Worm (Caenorhabditis elegans): ENCODE results near the gene nas-10.

Gene nas-10

DNA sequence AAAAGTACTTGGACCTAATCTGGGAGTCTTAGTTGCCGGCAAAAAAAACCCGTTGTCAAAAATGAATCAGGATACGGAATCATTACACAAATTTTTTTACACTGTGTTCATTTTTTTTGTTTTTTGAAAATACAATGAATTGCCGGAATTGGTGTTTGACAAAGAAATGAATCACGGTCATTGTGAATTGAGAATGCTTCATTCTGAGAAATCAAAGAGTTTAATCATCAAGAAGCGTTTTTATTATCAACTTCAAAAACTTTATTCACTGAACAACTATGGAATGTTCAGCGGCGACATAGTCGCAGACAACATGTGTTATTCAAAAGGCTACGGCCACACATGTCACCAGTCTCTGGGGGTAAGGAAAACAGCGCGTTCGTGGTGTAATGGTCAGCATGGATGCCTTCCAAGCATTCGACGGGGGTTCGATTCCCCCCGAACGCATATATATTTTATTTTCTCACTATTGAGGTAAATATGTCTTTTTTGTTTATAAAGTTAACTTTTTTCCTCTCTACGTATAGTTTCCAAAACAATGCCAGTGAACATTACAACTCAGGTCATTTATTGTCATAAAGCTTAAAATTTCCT lies at the start of gene nas-10:
Gene nas-10 (minus strand): TSS at position 51 of the 594 bp plus-strand sequence.
- TF ChIP-seq ztf-23 (GFP tag; IDR thresholded peaks at IDR 0.05) (peak; percentile 95), flt-1 (GFP tag; IDR thresholded peaks at IDR 0.05) (peak; percentile 95), klf-2 (GFP tag; conservative IDR thresholded peaks at IDR 0.05) (peak; percentile 87), T22C8.4 (GFP tag; IDR thresholded peaks at IDR 0.05) (peak; percentile 90), cog-1 (tag; optimal IDR thresholded peaks at IDR 0.05) (peak; percentile 79), ref-1 (GFP tag; conservative IDR thresholded peaks at IDR 0.05) (peak; percentile 75), ztf-29 (GFP tag; IDR thresholded peaks at IDR 0.05) (peak; percentile 82), tab-1 (GFP tag; IDR thresholded peaks at IDR 0.05) (peak; percentile 90), med-1 (GFP tag; optimal IDR thresholded peaks at IDR 0.05; ENCODE audit: insufficient read depth) (no peak)

ce11 chrX:11012337-11012736 lies 49.0 kb upstream of the nas-10 start, which contains the start of gene F58A3.3:
Gene F58A3.3, plus strand, starts transcription at chrX:11012637.
- no peak for TF ChIP-seq ztf-29 (GFP tag; IDR thresholded peaks at IDR 0.05)
- TF ChIP-seq ref-1 (GFP tag; conservative IDR thresholded peaks at IDR 0.05) = no peak
- no peak for TF ChIP-seq med-1 (GFP tag; optimal IDR thresholded peaks at IDR 0.05; ENCODE audit: insufficient read depth)
- no peak for TF ChIP-seq T22C8.4 (GFP tag; IDR thresholded peaks at IDR 0.05)
- no peak for TF ChIP-seq tab-1 (GFP tag; IDR thresholded peaks at IDR 0.05)
- no peak for TF ChIP-seq flt-1 (GFP tag; IDR thresholded peaks at IDR 0.05)
- TF ChIP-seq cog-1 (tag; optimal IDR thresholded peaks at IDR 0.05) = no peak
- no peak for TF ChIP-seq ztf-23 (GFP tag; IDR thresholded peaks at IDR 0.05)
- no peak for TF ChIP-seq klf-2 (GFP tag; conservative IDR thresholded peaks at IDR 0.05)

DNA sequence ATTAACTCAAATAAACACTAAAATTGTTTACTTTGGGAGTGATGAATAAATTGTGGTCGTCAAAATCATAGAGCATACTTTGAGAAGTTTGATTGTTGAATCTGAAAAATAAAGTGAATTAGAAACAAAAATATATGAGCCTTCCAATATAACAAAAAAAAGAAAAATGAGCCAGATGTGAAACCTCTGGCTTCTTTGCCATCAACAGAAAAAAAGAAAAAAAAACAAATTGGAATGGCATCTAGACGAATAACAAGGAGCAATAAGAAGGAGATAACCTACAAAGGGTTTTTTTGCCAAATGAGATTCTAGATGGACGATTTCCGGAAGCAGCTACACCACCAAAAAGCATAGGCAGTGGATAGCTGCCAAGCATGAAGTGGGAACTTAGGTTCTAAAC lies 47.3 kb upstream of the nas-10 start, which contains the start of gene F58A3.4:
Gene F58A3.4 (minus strand): TSS at position 101 of the 400 bp plus-strand sequence.
- TF ChIP-seq ref-1 (GFP tag; conservative IDR thresholded peaks at IDR 0.05) = no peak
- no peak for TF ChIP-seq cog-1 (tag; optimal IDR thresholded peaks at IDR 0.05)
- no peak for TF ChIP-seq med-1 (GFP tag; optimal IDR thresholded peaks at IDR 0.05; ENCODE audit: insufficient read depth)
- no peak for TF ChIP-seq ztf-23 (GFP tag; IDR thresholded peaks at IDR 0.05)
- no peak for TF ChIP-seq flt-1 (GFP tag; IDR thresholded peaks at IDR 0.05)
- TF ChIP-seq ztf-29 (GFP tag; IDR thresholded peaks at IDR 0.05) = no peak
- no peak for TF ChIP-seq klf-2 (GFP tag; conservative IDR thresholded peaks at IDR 0.05)
- TF ChIP-seq T22C8.4 (GFP tag; IDR thresholded peaks at IDR 0.05) = no peak
- TF ChIP-seq tab-1 (GFP tag; IDR thresholded peaks at IDR 0.05) = no peak

DNA sequence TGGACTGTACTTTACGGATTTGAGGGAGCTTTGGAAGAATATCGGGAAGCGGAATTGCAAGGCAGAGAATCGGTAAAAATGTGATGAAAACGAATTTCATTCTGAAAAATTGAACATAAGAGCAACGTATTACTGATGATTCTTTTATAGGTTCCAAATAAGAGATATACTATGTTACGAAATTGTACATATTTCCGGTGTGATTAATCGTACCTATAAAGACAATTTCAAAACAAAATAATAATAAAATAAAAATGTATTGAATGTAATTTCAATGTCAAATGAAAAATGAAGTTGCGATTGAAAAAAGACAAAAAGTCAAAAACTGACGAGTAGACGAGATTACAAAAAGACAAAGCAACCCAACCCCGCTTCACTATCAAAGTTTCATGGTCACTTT lies 45.7 kb upstream of the nas-10 start, which contains the start of gene ttr-31:
Gene ttr-31 (minus strand): TSS at position 101 of the 400 bp plus-strand sequence.
- no peak for TF ChIP-seq T22C8.4 (GFP tag; IDR thresholded peaks at IDR 0.05)
- TF ChIP-seq tab-1 (GFP tag; IDR thresholded peaks at IDR 0.05) = no peak
- no peak for TF ChIP-seq ztf-23 (GFP tag; IDR thresholded peaks at IDR 0.05)
- no peak for TF ChIP-seq ref-1 (GFP tag; conservative IDR thresholded peaks at IDR 0.05)
- no peak for TF ChIP-seq med-1 (GFP tag; optimal IDR thresholded peaks at IDR 0.05; ENCODE audit: insufficient read depth)
- TF ChIP-seq klf-2 (GFP tag; conservative IDR thresholded peaks at IDR 0.05) = no peak
- TF ChIP-seq ztf-29 (GFP tag; IDR thresholded peaks at IDR 0.05) = no peak
- no peak for TF ChIP-seq cog-1 (tag; optimal IDR thresholded peaks at IDR 0.05)
- TF ChIP-seq flt-1 (GFP tag; IDR thresholded peaks at IDR 0.05) = no peak

- TF ChIP-seq klf-2 (GFP tag; conservative IDR thresholded peaks at IDR 0.05) (no peak), ztf-23 (GFP tag; IDR thresholded peaks at IDR 0.05) (no peak), flt-1 (GFP tag; IDR thresholded peaks at IDR 0.05) (no peak), ztf-29 (GFP tag; IDR thresholded peaks at IDR 0.05) (no peak), cog-1 (tag; optimal IDR thresholded peaks at IDR 0.05) (no peak)
Observed at ce11 chrX:11008052-11008451, 44.7 kb upstream of the nas-10 start, which contains the start of gene del-5. Gene del-5, minus strand, starts transcription at chrX:11008181.

DNA sequence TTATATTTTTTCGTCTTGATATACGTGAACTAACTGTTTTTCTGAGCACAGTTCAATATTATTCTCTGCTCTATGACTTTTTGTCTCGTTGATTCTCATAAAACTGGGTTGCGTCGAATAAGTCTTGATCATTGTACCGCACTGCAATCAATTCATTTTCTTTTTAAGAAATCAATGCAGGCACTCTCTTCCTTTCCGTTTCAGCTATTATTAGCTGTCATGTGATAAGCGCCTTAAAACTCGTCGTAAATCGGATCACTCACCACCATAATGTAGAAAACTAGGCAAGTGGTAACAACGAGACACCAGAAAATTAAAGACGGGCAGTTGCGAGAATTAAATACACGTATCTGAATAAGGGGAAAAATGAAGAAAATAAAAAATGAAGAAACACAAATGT lies 44.1 kb upstream of the nas-10 start:
- TF ChIP-seq ztf-29 (GFP tag; IDR thresholded peaks at IDR 0.05) (no peak), ztf-23 (GFP tag; IDR thresholded peaks at IDR 0.05) (no peak), flt-1 (GFP tag; IDR thresholded peaks at IDR 0.05) (no peak)

- TF ChIP-seq ref-1 (GFP tag; conservative IDR thresholded peaks at IDR 0.05) (no peak), med-1 (GFP tag; optimal IDR thresholded peaks at IDR 0.05; ENCODE audit: insufficient read depth) (no peak), ztf-29 (GFP tag; IDR thresholded peaks at IDR 0.05) (no peak), flt-1 (GFP tag; IDR thresholded peaks at IDR 0.05) (no peak), ztf-23 (GFP tag; IDR thresholded peaks at IDR 0.05) (no peak), T22C8.4 (GFP tag; IDR thresholded peaks at IDR 0.05) (no peak), tab-1 (GFP tag; IDR thresholded peaks at IDR 0.05) (no peak), klf-2 (GFP tag; conservative IDR thresholded peaks at IDR 0.05) (no peak), cog-1 (tag; optimal IDR thresholded peaks at IDR 0.05) (no peak)
Observed at ce11 chrX:11003701-11004100, 40.4 kb upstream of the nas-10 start.

DNA sequence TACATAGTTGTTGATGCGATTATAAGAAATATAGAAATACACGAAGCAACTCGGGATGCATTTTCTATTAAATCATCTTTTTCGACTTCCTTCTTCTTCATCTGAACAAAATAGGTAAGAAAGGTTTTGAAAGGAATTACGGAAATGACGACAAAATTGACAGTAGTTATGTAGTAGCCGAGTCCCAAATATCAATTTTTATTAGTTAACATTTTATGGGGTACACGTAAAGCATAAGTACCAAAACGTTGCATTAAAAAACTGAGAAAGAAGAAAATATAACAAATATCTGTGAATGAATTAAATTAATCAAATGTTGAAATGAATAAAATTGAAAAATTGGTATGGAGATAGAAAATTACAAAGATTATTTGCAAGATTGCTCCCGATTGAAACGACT lies 38.4 kb upstream of the nas-10 start, which contains the start of gene col-177:
Gene col-177 (minus strand): TSS at position 101 of the 400 bp plus-strand sequence.
- TF ChIP-seq klf-2 (GFP tag; conservative IDR thresholded peaks at IDR 0.05) (no peak), flt-1 (GFP tag; IDR thresholded peaks at IDR 0.05) (no peak), tab-1 (GFP tag; IDR thresholded peaks at IDR 0.05) (no peak), cog-1 (tag; optimal IDR thresholded peaks at IDR 0.05) (no peak), ztf-29 (GFP tag; IDR thresholded peaks at IDR 0.05) (no peak), med-1 (GFP tag; optimal IDR thresholded peaks at IDR 0.05; ENCODE audit: insufficient read depth) (no peak), ztf-23 (GFP tag; IDR thresholded peaks at IDR 0.05) (no peak), T22C8.4 (GFP tag; IDR thresholded peaks at IDR 0.05) (no peak), ref-1 (GFP tag; conservative IDR thresholded peaks at IDR 0.05) (no peak)

ce11 chrX:10999176-10999575 lies 35.9 kb upstream of the nas-10 start, which contains the start of gene F59F3.6:
Gene F59F3.6, minus strand, starts transcription at chrX:10999276.
- TF ChIP-seq med-1 (GFP tag; optimal IDR thresholded peaks at IDR 0.05; ENCODE audit: insufficient read depth) (no peak), flt-1 (GFP tag; IDR thresholded peaks at IDR 0.05) (no peak)

DNA sequence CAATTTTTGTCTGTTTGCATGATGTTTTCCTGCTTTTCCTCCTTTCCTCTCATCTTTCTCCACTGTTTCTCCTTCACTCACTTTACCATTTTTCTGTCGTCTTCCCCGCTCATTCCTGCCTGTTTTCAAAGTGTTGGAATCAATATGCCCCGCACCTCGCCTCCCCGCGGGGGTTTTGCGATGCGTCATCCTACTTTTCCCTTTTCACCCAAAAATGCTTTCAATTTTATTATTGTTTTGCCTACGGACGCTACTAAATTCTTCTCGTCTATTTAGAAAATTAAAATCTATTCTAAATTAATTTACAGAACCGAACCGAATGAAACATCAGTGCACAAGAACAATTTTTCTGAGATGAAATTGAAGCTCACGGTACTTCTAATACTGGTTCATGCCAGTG lies 28.9 kb upstream of the nas-10 start, which contains the start of gene ver-3:
Gene ver-3 (plus strand): TSS at position 301 of the 400 bp plus-strand sequence.
- TF ChIP-seq ztf-29 (GFP tag; IDR thresholded peaks at IDR 0.05) (no peak), klf-2 (GFP tag; conservative IDR thresholded peaks at IDR 0.05) (no peak), tab-1 (GFP tag; IDR thresholded peaks at IDR 0.05) (no peak), ref-1 (GFP tag; conservative IDR thresholded peaks at IDR 0.05) (no peak), ztf-23 (GFP tag; IDR thresholded peaks at IDR 0.05) (no peak), cog-1 (tag; optimal IDR thresholded peaks at IDR 0.05) (no peak), med-1 (GFP tag; optimal IDR thresholded peaks at IDR 0.05; ENCODE audit: insufficient read depth) (no peak), T22C8.4 (GFP tag; IDR thresholded peaks at IDR 0.05) (no peak), flt-1 (GFP tag; IDR thresholded peaks at IDR 0.05) (no peak)

Data from whole organism, midembryonic.